Fruit fly (Drosophila melanogaster): ENCODE results near the gene Prx6a.
A peak's percentile ranks its signal among the peaks of the same experiment; 100 is the strongest.

Prx6a gene

DNA sequence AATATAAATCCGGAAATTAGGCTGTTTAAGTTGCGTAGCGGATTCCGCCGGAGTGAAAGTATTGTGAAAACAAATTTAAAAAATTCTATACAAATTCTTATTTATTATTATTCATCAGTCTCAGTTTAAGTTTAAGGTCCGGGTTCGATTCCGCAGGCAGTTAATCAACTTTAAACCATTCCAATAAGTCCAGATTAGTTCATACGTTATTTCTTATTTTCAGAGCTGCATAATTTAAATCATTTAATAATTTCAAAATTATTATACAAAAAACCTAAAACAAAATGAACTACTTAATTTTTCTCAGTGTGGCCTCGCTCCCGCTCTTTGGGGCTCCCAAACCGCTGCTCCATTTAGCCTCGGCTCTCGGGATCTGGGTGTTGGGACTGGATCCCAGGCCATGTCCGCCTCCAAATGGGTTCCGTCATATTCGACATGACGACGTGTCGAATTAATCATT is 47.7 kb downstream of the Prx6a start (continued):
- TF ChIP-seq D19A (tag; optimal IDR thresholded peaks at IDR 0.05) (peak; percentile 89), Hmx (GFP tag; optimal IDR thresholded peaks at IDR 0.05) (peak; percentile 74), CG14441 (GFP tag; IDR thresholded peaks at IDR 0.05) (peak; percentile 53), CG17328 (GFP tag; IDR thresholded peaks at IDR 0.05) (no peak; the same call in none of the 2 replicates), CG3163 (GFP tag; optimal IDR thresholded peaks at IDR 0.05) (no peak), Myb (GFP tag; optimal IDR thresholded peaks at IDR 0.05) (peak; percentile 6), CG1832 (GFP tag; optimal IDR thresholded peaks at IDR 0.05) (no peak), D19B (GFP tag; optimal IDR thresholded peaks at IDR 0.05) (peak; percentile 71), crc (GFP tag; optimal IDR thresholded peaks at IDR 0.05) (no peak), CG14667 (GFP tag; IDR thresholded peaks at IDR 0.05) (peak; percentile 57; the same call in 1 of the 2 replicates), CG12769 (tag; optimal IDR thresholded peaks at IDR 0.05) (peak; percentile 70), Taf1 (GFP tag; IDR thresholded peaks at IDR 0.05) (peak; percentile 42; the same call in 1 of the 2 replicates), onecut (GFP tag; IDR thresholded peaks at IDR 0.05) (peak; percentile 73), org-1 (GFP tag; optimal IDR thresholded peaks at IDR 0.05) (peak; percentile 80), CG13424 (tag; optimal IDR thresholded peaks at IDR 0.05) (peak; percentile 95), Ravus (GFP tag; IDR thresholded peaks at IDR 0.05) (no peak), Hr78 (GFP tag; optimal IDR thresholded peaks at IDR 0.05) (peak in 1 of 2 experiments; percentile 80), fu2 (GFP tag; optimal IDR thresholded peaks at IDR 0.05) (peak; percentile 25), mld (GFP tag; IDR thresholded peaks at IDR 0.05; ENCODE audit: partially characterized antibody) (no peak), dmrt99B (tag; optimal IDR thresholded peaks at IDR 0.05) (peak; percentile 93), CG3281 (GFP tag; optimal IDR thresholded peaks at IDR 0.05) (peak; percentile 90), CG1024 (GFP tag; IDR thresholded peaks at IDR 0.05) (no peak), Hsf (GFP tag; optimal IDR thresholded peaks at IDR 0.05) (peak; percentile 79), Gug (GFP tag; IDR thresholded peaks at IDR 0.05) (peak; percentile 46; the same call in 2 of the 4 replicates), tna (GFP tag; IDR thresholded peaks at IDR 0.05; ENCODE audit: partially characterized antibody) (no peak), sisA (GFP tag; IDR thresholded peaks at IDR 0.05) (peak; percentile 68), Meics (GFP tag; optimal IDR thresholded peaks at IDR 0.05) (peak; percentile 92), CG10431 (GFP tag; optimal IDR thresholded peaks at IDR 0.05) (peak; percentile 72), ara (GFP tag; IDR thresholded peaks at IDR 0.05) (peak; percentile 70), Vsx1 (GFP tag; optimal IDR thresholded peaks at IDR 0.05) (peak; percentile 77), CG33213 (GFP tag; optimal IDR thresholded peaks at IDR 0.05) (peak; percentile 47), run (tag; optimal IDR thresholded peaks at IDR 0.05) (peak; percentile 78), CG8765 (GFP tag; IDR thresholded peaks at IDR 0.05) (0 out of 2 replicates have a peak, but pooled peaks have one; percentile 10), jumu (GFP tag; optimal IDR thresholded peaks at IDR 0.05) (peak; percentile 5), bcd (GFP tag; optimal IDR thresholded peaks at IDR 0.05) (peak; percentile 90), chn (GFP tag; optimal IDR thresholded peaks at IDR 0.05) (peak; percentile 68), CG15479 (GFP tag; optimal IDR thresholded peaks at IDR 0.05) (no peak), CG8089 (GFP tag; optimal IDR thresholded peaks at IDR 0.05) (no peak), btn (GFP tag; optimal IDR thresholded peaks at IDR 0.05) (no peak), Six4 (GFP tag; optimal IDR thresholded peaks at IDR 0.05) (peak; percentile 86), row (GFP tag; IDR thresholded peaks at IDR 0.05) (peak; percentile 82), zfh2 (GFP tag; optimal IDR thresholded peaks at IDR 0.05) (peak; percentile 52), Sox100B (GFP tag; optimal IDR thresholded peaks at IDR 0.05) (peak; percentile 97), yki (optimal IDR thresholded peaks at IDR 0.05) (no peak), twi (tag; optimal IDR thresholded peaks at IDR 0.05) (peak; percentile 86), CG2678 (tag; optimal IDR thresholded peaks at IDR 0.05) (peak; percentile 95), Sry-β (GFP tag; optimal IDR thresholded peaks at IDR 0.05) (peak; percentile 46), gro (GFP tag; optimal IDR thresholded peaks at IDR 0.05) (no peak), Opbp (GFP tag; IDR thresholded peaks at IDR 0.05; ENCODE audit: partially characterized antibody) (no peak), zfh1 (GFP tag; IDR thresholded peaks at IDR 0.05) (peak; percentile 67; the same call in 2 of the 3 replicates), Fer3 (tag; optimal IDR thresholded peaks at IDR 0.05) (peak; percentile 74)
